Fruit fly (Drosophila melanogaster): ENCODE results near the gene Hmu.

Hmu gene

DNA sequence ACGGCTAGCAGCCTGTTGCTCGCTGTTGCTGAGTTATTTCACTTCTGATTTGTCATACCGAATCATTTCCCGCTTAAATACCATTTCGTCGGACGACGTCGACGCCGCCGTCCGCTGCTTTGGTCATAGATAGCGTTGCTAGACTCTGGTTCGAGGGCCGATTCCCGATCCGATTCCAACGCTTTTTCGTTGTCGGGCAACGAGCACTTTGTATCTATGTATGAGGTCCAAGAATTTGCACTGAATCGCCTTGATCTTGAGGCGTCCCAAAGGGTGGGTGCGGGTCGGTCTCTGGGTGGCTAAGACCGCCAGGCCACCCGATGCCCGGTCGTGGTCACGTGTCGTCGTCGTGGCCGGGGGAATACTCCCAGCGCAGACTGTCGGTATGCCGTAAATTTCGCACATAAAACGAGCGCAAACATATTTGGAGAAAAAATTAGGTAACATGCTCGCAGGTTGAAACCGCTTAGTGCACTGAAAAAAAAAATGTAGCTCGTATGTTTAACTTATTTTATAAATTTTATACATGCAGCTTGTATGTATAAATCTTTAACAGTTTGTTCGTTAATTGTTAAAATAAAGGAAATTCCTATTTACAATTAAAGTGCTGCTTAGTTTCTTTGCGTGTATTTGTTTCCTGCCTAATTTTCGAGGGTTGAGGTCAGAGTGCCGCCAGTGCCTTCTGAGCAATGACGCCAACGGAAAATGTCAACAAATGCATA lies 3.8 kb downstream of the Hmu start, which contains the start of gene CG3348 (continued):
- TF ChIP-seq wor (GFP tag; IDR thresholded peaks at IDR 0.05) (0 out of 2 replicates have a peak, but pooled peaks have one; percentile 16), odd (GFP tag; optimal IDR thresholded peaks at IDR 0.05) (no peak), Deaf1 (tag; optimal IDR thresholded peaks at IDR 0.05) (peak; percentile 58), CG18619 (GFP tag; optimal IDR thresholded peaks at IDR 0.05) (peak; percentile 71), Dad (GFP tag; optimal IDR thresholded peaks at IDR 0.05) (no peak), Sin3A (optimal IDR thresholded peaks at IDR 0.05) (no peak), dmrt99B (tag; optimal IDR thresholded peaks at IDR 0.05) (peak; percentile 71), Ada2b (GFP tag; IDR thresholded peaks at IDR 0.05) (peak; percentile 83), CG13296 (GFP tag; optimal IDR thresholded peaks at IDR 0.05) (peak; percentile 79), ATbp (GFP tag; optimal IDR thresholded peaks at IDR 0.05) (peak; percentile 21), ap (GFP tag; IDR thresholded peaks at IDR 0.05) (no peak), fd102C (GFP tag; optimal IDR thresholded peaks at IDR 0.05) (no peak), CG4360 (GFP tag; IDR thresholded peaks at IDR 0.05) (no peak), Dll (GFP tag; IDR thresholded peaks at IDR 0.05; ENCODE audit: partially characterized antibody) (no peak), da (GFP tag; optimal IDR thresholded peaks at IDR 0.05) (no peak), CG8478 (optimal IDR thresholded peaks at IDR 0.05) (no peak), CG2875 (GFP tag; optimal IDR thresholded peaks at IDR 0.05) (no peak), CG32767 (GFP tag; IDR thresholded peaks at IDR 0.05) (0 out of 2 replicates have a peak, but pooled peaks have one; percentile 39), dati (GFP tag; IDR thresholded peaks at IDR 0.05) (peak; percentile 34; the same call in 1 of the 2 replicates), nerfin-2 (GFP tag; IDR thresholded peaks at IDR 0.05; ENCODE audit: partially characterized antibody) (no peak), chif (GFP tag; optimal IDR thresholded peaks at IDR 0.05) (peak; percentile 8 to 39), CG10654 (GFP tag; optimal IDR thresholded peaks at IDR 0.05) (peak; percentile 39), Dref (GFP tag; IDR thresholded peaks at IDR 0.05) (0 out of 2 replicates have a peak, but pooled peaks have one; percentile 8), Hr39 (optimal IDR thresholded peaks at IDR 0.05) (no peak), CG12219 (GFP tag; optimal IDR thresholded peaks at IDR 0.05) (peak; percentile 53), CG7745 (tag; optimal IDR thresholded peaks at IDR 0.05) (no peak), Ssrp (tag; optimal IDR thresholded peaks at IDR 0.05) (peak; percentile 47), sens-2 (GFP tag; IDR thresholded peaks at IDR 0.05) (peak; percentile 15; the same call in 1 of the 2 replicates), CG3847 (GFP tag; IDR thresholded peaks at IDR 0.05) (peak; percentile 76), twi (tag; optimal IDR thresholded peaks at IDR 0.05) (no peak), z (GFP tag; IDR thresholded peaks at IDR 0.05) (no peak), klu (GFP tag; IDR thresholded peaks at IDR 0.05) (peak; percentile 71), CG2202 (tag; optimal IDR thresholded peaks at IDR 0.05) (no peak), CG31224 (GFP tag; IDR thresholded peaks at IDR 0.05) (peak; percentile 83), Lim3 (GFP tag; IDR thresholded peaks at IDR 0.05) (no peak), tx (GFP tag; optimal IDR thresholded peaks at IDR 0.05) (peak; percentile 47), Ravus (GFP tag; IDR thresholded peaks at IDR 0.05) (peak; percentile 50), CG6854 (GFP tag; optimal IDR thresholded peaks at IDR 0.05) (peak; percentile 41), eyg (GFP tag; optimal IDR thresholded peaks at IDR 0.05) (peak; percentile 60), ara (GFP tag; IDR thresholded peaks at IDR 0.05) (peak; percentile 45; the same call in 1 of the 2 replicates), D (optimal IDR thresholded peaks at IDR 0.05) (no peak), D (GFP tag; optimal IDR thresholded peaks at IDR 0.05) (peak; percentile 33), CG10267 (tag; optimal IDR thresholded peaks at IDR 0.05) (peak; percentile 53), CG10543 (GFP tag; optimal IDR thresholded peaks at IDR 0.05) (peak; percentile 12), sim (GFP tag; IDR thresholded peaks at IDR 0.05) (no peak), repo (GFP tag; optimal IDR thresholded peaks at IDR 0.05) (no peak), Drgx (GFP tag; IDR thresholded peaks at IDR 0.05) (peak; percentile 37), ems (GFP tag; optimal IDR thresholded peaks at IDR 0.05) (peak; percentile 72), CG17802 (tag; optimal IDR thresholded peaks at IDR 0.05) (peak; percentile 2), CG34376 (GFP tag; optimal IDR thresholded peaks at IDR 0.05) (no peak), Bteb2 (GFP tag; optimal IDR thresholded peaks at IDR 0.05) (peak; percentile 53)

Measured in whole organism, embryonic.